Worm (Caenorhabditis elegans) whole organism, early embryonic: ENCODE data around the gene fbxa-188.

Source experiments
- B0310.2 ChIP-seq: sonication (generic microtip); optimal IDR thresholded peaks from 2 replicates; lab custom pipeline; 2016; ENCODE audit warnings: mild to moderate bottlenecking, missing genetic modification characterization, missing compliant biosample characterization
- aly-1 ChIP-seq: sonication (generic microtip); optimal IDR thresholded peaks from 2 replicates; lab custom pipeline; 2016; ENCODE audit warnings: missing genetic modification characterization, missing compliant biosample characterization
- ama-1 ChIP-seq: fragments of 150-350 bp; optimal IDR thresholded peaks from 2 replicates; lab custom pipeline; 2014
- ceh-36 ChIP-seq: sonication (generic microtip); optimal IDR thresholded peaks from 2 replicates; lab custom pipeline; 2016; ENCODE audit warnings: missing genetic modification characterization, inconsistent platforms, missing compliant biosample characterization
- flt-1 ChIP-seq: fragments of 200-800 bp; sonication (Bioruptor generic); IDR thresholded peaks from 2 replicates; pipeline ENCODE4 v1.3.6; 2022; ENCODE audit warnings: missing genetic modification characterization, missing compliant biosample characterization
- hmbx-1 ChIP-seq: sonication (generic microtip); optimal IDR thresholded peaks from 2 replicates; lab custom pipeline; 2016; ENCODE audit warnings: mild to moderate bottlenecking, missing genetic modification characterization, missing compliant biosample characterization
- hnd-1 ChIP-seq: sonication (generic microtip); optimal IDR thresholded peaks from 2 replicates; lab custom pipeline; 2016; ENCODE audit warnings: missing genetic modification characterization, missing compliant biosample characterization
- pes-1 ChIP-seq: fragments of 200-800 bp; sonication (Bioruptor generic); IDR thresholded peaks from 2 replicates; pipeline ENCODE4 v1.3.6; 2022; ENCODE audit warnings: missing genetic modification reagents, missing genetic modification characterization, missing compliant biosample characterization
- scrt-1 ChIP-seq: fragments of 200-800 bp; sonication (Bioruptor generic); IDR thresholded peaks from 2 replicates; pipeline ENCODE4 v1.3.6; 2022; ENCODE audit warnings: missing genetic modification characterization, missing compliant biosample characterization
- sea-1 ChIP-seq: fragments of 200-800 bp; sonication (Bioruptor generic); conservative IDR thresholded peaks from 2 replicates; pipeline ENCODE4 v1.3.6; 2022; ENCODE audit warnings: missing genetic modification characterization, missing compliant biosample characterization
- tbx-11 ChIP-seq: fragments of 200-800 bp; sonication (Bioruptor generic); IDR thresholded peaks from 2 replicates; pipeline ENCODE4 v1.3.6; 2022; ENCODE audit warnings: missing genetic modification characterization, missing compliant biosample characterization
- tbx-37 ChIP-seq: fragments of 200-800 bp; sonication (Bioruptor generic); conservative IDR thresholded peaks from 2 replicates; pipeline ENCODE4 v1.3.6; 2022; ENCODE audit warnings: missing genetic modification reagents, missing genetic modification characterization, missing compliant biosample characterization
- tra-4 ChIP-seq: sonication (generic microtip); optimal IDR thresholded peaks from 2 replicates; lab custom pipeline; 2017; ENCODE audit warnings: missing genetic modification characterization, missing compliant biosample characterization

- TF ChIP-seq flt-1 (GFP tag; lab: Robert Waterston, UW) (no peak), B0310.2 (tag; lab: Kevin White, UChicago) (no peak), sea-1 (no peak), tbx-11 (GFP tag; lab: Robert Waterston, UW) (no peak), aly-1 (no peak), ama-1 (lab: Kevin White, UChicago) (no peak), ceh-36 (no peak), hmbx-1 (tag; lab: Kevin White, UChicago) (no peak), tra-4 (tag; lab: Kevin White, UChicago) (no peak), hnd-1 (tag; lab: Kevin White, UChicago) (no peak), tbx-37 (GFP tag; lab: Robert Waterston, UW) (no peak), pes-1 (GFP tag; lab: Robert Waterston, UW) (no peak), scrt-1 (no peak)
Observed at ce11 chrV:17347602-17348001, 2.9 kb upstream of the fbxa-188 start, which contains the start of gene skr-5.
